Worm (Caenorhabditis elegans): ENCODE data around the gene col-148.

- no peak for TF ChIP-seq ces-1 (GFP tag; optimal IDR thresholded peaks at IDR 0.05)
- no peak for TF ChIP-seq lin-15B (tag; optimal IDR thresholded peaks at IDR 0.05)
- no peak for TF ChIP-seq tag-97 (GFP tag; IDR thresholded peaks at IDR 0.05)
- TF ChIP-seq aly-2 (tag; optimal IDR thresholded peaks at IDR 0.05) = no peak
- no peak for TF ChIP-seq nhr-41 (GFP tag; IDR thresholded peaks at IDR 0.05)
- TF ChIP-seq R02D3.7 (tag; optimal IDR thresholded peaks at IDR 0.05) = no peak
- TF ChIP-seq dve-1 (tag; optimal IDR thresholded peaks at IDR 0.05; ENCODE audit: insufficient read depth) = no peak
- no peak for TF ChIP-seq zag-1 (tag; optimal IDR thresholded peaks at IDR 0.05)
Measured at ce11 chrV:10287260-10287659, 45.7 kb downstream of the col-148 start, which contains the start of gene B0024.3.

All from whole organism, L4 larva.